Worm (Caenorhabditis elegans) whole organism, early embryonic: ENCODE results near the gene F41G3.6.

Experiments used
- B0310.2 ChIP-seq: sonication (generic microtip); optimal IDR thresholded peaks from 2 replicates; lab custom pipeline; 2016; ENCODE audit warnings: mild to moderate bottlenecking, missing genetic modification characterization, missing compliant biosample characterization
- F13C5.2 ChIP-seq: sonication (generic microtip); optimal IDR thresholded peaks from 2 replicates; lab custom pipeline; 2017; ENCODE audit warnings: mild to moderate bottlenecking, missing genetic modification characterization, inconsistent platforms, missing compliant biosample characterization
- aly-1 ChIP-seq: sonication (generic microtip); optimal IDR thresholded peaks from 2 replicates; lab custom pipeline; 2016; ENCODE audit warnings: missing genetic modification characterization, missing compliant biosample characterization
- ama-1 ChIP-seq: fragments of 150-350 bp; optimal IDR thresholded peaks from 2 replicates; lab custom pipeline; 2014
- ceh-13 ChIP-seq: fragments of 200-800 bp; sonication (Bioruptor generic); optimal IDR thresholded peaks from 2 replicates; lab custom pipeline; 2018; ENCODE audit warnings: mild to moderate bottlenecking, missing genetic modification characterization, missing compliant biosample characterization
- ceh-36 ChIP-seq: sonication (generic microtip); optimal IDR thresholded peaks from 2 replicates; lab custom pipeline; 2016; ENCODE audit warnings: missing genetic modification characterization, inconsistent platforms, missing compliant biosample characterization
- flt-1 ChIP-seq: fragments of 200-800 bp; sonication (Bioruptor generic); IDR thresholded peaks from 2 replicates; pipeline ENCODE4 v1.3.6; 2022; ENCODE audit warnings: missing genetic modification characterization, missing compliant biosample characterization
- hmbx-1 ChIP-seq: sonication (generic microtip); optimal IDR thresholded peaks from 2 replicates; lab custom pipeline; 2016; ENCODE audit warnings: mild to moderate bottlenecking, missing genetic modification characterization, missing compliant biosample characterization
- hnd-1 ChIP-seq: sonication (generic microtip); optimal IDR thresholded peaks from 2 replicates; lab custom pipeline; 2016; ENCODE audit warnings: missing genetic modification characterization, missing compliant biosample characterization
- pes-1 ChIP-seq: fragments of 200-800 bp; sonication (Bioruptor generic); IDR thresholded peaks from 2 replicates; pipeline ENCODE4 v1.3.6; 2022; ENCODE audit warnings: missing genetic modification reagents, missing genetic modification characterization, missing compliant biosample characterization
- scrt-1 ChIP-seq: fragments of 200-800 bp; sonication (Bioruptor generic); IDR thresholded peaks from 2 replicates; pipeline ENCODE4 v1.3.6; 2022; ENCODE audit warnings: missing genetic modification characterization, missing compliant biosample characterization
- sea-1 ChIP-seq: fragments of 200-800 bp; sonication (Bioruptor generic); conservative IDR thresholded peaks from 2 replicates; pipeline ENCODE4 v1.3.6; 2022; ENCODE audit warnings: missing genetic modification characterization, missing compliant biosample characterization
- tbx-11 ChIP-seq: fragments of 200-800 bp; sonication (Bioruptor generic); IDR thresholded peaks from 2 replicates; pipeline ENCODE4 v1.3.6; 2022; ENCODE audit warnings: missing genetic modification characterization, missing compliant biosample characterization

DNA sequence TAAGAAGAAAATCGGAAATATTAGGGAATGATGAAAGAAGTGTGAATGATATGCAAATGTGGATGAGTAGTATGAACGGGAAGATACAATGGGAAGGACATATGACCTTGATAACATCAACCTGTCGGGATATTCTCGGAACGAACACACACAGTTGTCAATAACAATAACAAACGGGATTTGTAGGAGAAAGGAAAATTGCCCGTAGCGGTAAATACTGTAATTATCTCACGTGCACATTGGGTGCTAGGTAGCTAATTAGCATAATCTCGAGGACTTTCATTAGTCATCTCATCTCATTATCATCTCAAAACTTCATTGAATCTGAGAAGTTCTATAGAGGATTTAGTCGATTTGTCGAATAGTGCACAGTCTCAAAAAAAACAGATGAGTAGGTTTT lies 29.7 kb upstream of the F41G3.6 start:
- no peak for TF ChIP-seq aly-1 (tag; lab: Kevin White, UChicago)
- no peak for TF ChIP-seq ama-1 (lab: Kevin White, UChicago)
- TF ChIP-seq B0310.2 (tag; lab: Kevin White, UChicago) = no peak
- TF ChIP-seq sea-1 (GFP tag; lab: Robert Waterston, UW) = no peak
- no peak for TF ChIP-seq flt-1 (GFP tag; lab: Robert Waterston, UW)
- no peak for TF ChIP-seq tbx-11 (GFP tag; lab: Robert Waterston, UW)
- no peak for TF ChIP-seq hmbx-1 (tag; lab: Kevin White, UChicago)
- TF ChIP-seq F13C5.2 (tag; lab: Kevin White, UChicago) = no peak
- TF ChIP-seq hnd-1 (tag; lab: Kevin White, UChicago) = no peak
- TF ChIP-seq ceh-13 = no peak
- no peak for TF ChIP-seq scrt-1
- no peak for TF ChIP-seq pes-1 (GFP tag; lab: Robert Waterston, UW)
- no peak for TF ChIP-seq ceh-36 (tag; lab: Kevin White, UChicago)
